Worm (Caenorhabditis elegans): ENCODE results near the gene bmk-1.

DNA sequence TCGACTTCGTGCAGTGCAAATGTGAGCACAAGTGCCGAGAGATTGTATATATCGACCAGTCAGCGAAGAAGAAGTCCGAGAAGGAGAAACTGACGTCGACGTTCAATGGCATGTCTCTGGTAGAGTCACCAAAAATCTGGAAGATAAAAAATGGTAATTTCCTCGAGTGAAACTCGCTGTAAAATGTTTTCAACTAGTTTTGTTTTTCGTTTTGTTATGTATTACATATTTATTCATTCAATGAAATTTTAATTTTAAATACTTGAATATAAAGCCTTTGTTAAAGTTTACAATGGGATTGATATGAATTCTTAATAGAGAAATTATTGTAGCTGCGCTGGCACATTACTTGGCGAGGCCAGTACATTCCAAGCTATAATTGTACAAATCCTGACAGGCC is 36.9 kb downstream of the bmk-1 start:
- no peak for TF ChIP-seq tab-1 (GFP tag; IDR thresholded peaks at IDR 0.05)
- TF ChIP-seq ztf-29 (GFP tag; IDR thresholded peaks at IDR 0.05) = no peak
- TF ChIP-seq flt-1 (GFP tag; IDR thresholded peaks at IDR 0.05) = no peak
- no peak for TF ChIP-seq ztf-23 (GFP tag; IDR thresholded peaks at IDR 0.05)
- no peak for TF ChIP-seq T22C8.4 (GFP tag; IDR thresholded peaks at IDR 0.05)
- no peak for TF ChIP-seq ref-1 (GFP tag; conservative IDR thresholded peaks at IDR 0.05)
- TF ChIP-seq cog-1 (tag; optimal IDR thresholded peaks at IDR 0.05) = no peak
